Fruit fly (Drosophila melanogaster): ENCODE measurements around the gene CG13310.

Gene CG13310

DNA sequence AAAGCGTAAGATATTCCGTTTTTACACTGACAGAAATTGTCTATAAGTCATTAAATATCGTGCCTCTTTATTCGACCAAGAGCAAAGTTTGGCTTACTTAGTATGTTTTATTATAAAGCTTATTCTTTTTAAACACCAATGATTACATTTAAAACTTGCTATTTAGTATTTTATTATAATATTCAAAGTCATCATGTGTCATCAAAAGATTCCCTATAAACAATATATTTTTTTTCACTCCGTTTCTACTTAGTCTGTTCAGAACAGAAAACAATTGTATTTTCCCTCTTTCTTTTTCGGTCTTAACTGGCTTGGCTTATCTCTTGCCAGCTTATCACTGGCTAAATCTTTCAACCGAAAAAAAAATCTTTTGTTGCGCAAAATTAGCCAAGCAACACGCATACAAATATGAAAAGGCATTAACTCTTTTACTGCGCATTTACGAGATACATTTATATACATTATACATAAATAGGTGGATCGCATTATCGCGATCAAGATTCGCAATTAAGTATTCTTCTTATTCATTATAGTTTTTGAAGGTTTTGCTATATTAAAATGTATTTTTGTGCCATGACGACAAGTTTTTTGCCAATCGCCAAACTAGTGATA is 22.9 kb downstream of the CG13310 start:
- TF ChIP-seq Vsx2 (GFP tag; optimal IDR thresholded peaks at IDR 0.05; ENCODE audit: partially characterized antibody): peak; percentile 64
- no peak for TF ChIP-seq dl (GFP tag; optimal IDR thresholded peaks at IDR 0.05; ENCODE audit: insufficient read depth in 1 of 2, partially characterized antibody in 2 of 2)
- TF ChIP-seq CG9705 (GFP tag; optimal IDR thresholded peaks at IDR 0.05): no peak
- TF ChIP-seq Abd-B (GFP tag; optimal IDR thresholded peaks at IDR 0.05): no peak
- TF ChIP-seq psq (GFP tag; optimal IDR thresholded peaks at IDR 0.05): peak; percentile 24
- TF ChIP-seq ey (GFP tag; optimal IDR thresholded peaks at IDR 0.05): peak; percentile 1
- peak; percentile 31 for TF ChIP-seq brk (GFP tag; optimal IDR thresholded peaks at IDR 0.05)
- peak; percentile 13 for TF ChIP-seq rgr (GFP tag; optimal IDR thresholded peaks at IDR 0.05)
- no peak for TF ChIP-seq Rel (GFP tag; optimal IDR thresholded peaks at IDR 0.05)
- peak; percentile 96 for TF ChIP-seq Rel (tag; optimal IDR thresholded peaks at IDR 0.05)
- TF ChIP-seq Dif (GFP tag; optimal IDR thresholded peaks at IDR 0.05; ENCODE audit: partially characterized antibody): no peak
- no peak for TF ChIP-seq jim (GFP tag; optimal IDR thresholded peaks at IDR 0.05)
- peak; percentile 3 for TF ChIP-seq h (GFP tag; optimal IDR thresholded peaks at IDR 0.05)
- TF ChIP-seq sv (GFP tag; optimal IDR thresholded peaks at IDR 0.05): no peak
- no peak for TF ChIP-seq dmrt93B (GFP tag; optimal IDR thresholded peaks at IDR 0.05)
- peak; percentile 16 for TF ChIP-seq OdsH (GFP tag; optimal IDR thresholded peaks at IDR 0.05)
- no peak for TF ChIP-seq Jra (GFP tag; optimal IDR thresholded peaks at IDR 0.05)
- TF ChIP-seq HLH106 (tag; optimal IDR thresholded peaks at IDR 0.05): peak; percentile 24
- TF ChIP-seq foxo (GFP tag; optimal IDR thresholded peaks at IDR 0.05): peak in 1 of 2 experiments; percentile 4
- TF ChIP-seq sage (GFP tag; optimal IDR thresholded peaks at IDR 0.05): peak; percentile 23
- no peak for TF ChIP-seq woc (GFP tag; optimal IDR thresholded peaks at IDR 0.05)
- no peak for TF ChIP-seq CrebA (GFP tag; optimal IDR thresholded peaks at IDR 0.05; ENCODE audit: borderline replicate concordance)
- TF ChIP-seq Myc (optimal IDR thresholded peaks at IDR 0.05): no peak
- TF ChIP-seq Hr78 (GFP tag; optimal IDR thresholded peaks at IDR 0.05): no peak

DNA sequence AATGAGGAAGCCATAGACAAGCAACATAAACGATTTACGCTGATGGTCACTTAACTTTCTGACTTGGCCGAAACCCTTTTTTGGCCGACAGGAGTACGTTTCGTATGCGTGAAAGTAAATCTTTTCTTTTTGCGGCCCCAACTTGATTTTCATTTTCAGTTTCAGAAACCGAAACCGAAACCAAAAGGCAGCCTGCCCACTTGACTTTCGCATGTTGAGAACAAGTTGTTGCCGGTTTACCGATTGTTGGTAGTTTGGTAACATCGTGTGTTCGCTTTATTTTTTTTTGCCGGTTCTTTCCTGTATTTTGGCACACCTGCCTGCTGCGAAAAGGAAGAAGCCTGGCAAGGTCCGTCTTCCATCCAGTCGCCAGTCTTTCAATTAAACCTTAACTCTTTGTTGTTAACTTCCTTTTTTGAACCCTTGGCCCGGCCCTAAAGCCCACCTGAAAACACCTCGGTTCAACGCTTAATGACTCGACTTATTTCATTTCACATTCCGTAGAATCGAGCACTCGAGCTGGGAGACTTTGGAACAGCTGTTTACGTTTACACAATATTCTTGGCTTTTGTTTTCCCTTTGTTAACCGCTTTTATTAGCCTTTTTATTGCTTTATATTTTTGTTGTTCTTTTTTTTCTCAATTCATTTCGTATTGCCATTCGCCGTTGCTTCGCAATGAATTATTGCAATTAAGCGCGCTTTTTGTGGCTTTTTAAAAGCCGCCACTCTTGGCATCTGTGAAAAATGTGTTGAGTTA is 25.2 kb downstream of the CG13310 start:
- TF ChIP-seq dsf (GFP tag; optimal IDR thresholded peaks at IDR 0.05; ENCODE audit: borderline replicate concordance) (no peak), Abd-B (GFP tag; optimal IDR thresholded peaks at IDR 0.05) (no peak), ey (GFP tag; optimal IDR thresholded peaks at IDR 0.05) (no peak), Hnf4 (GFP tag; optimal IDR thresholded peaks at IDR 0.05) (peak; percentile 10), Sp1 (GFP tag; optimal IDR thresholded peaks at IDR 0.05) (peak; percentile 44), HLH106 (tag; optimal IDR thresholded peaks at IDR 0.05) (no peak), rgr (GFP tag; optimal IDR thresholded peaks at IDR 0.05) (peak; percentile 25), br (GFP tag; optimal IDR thresholded peaks at IDR 0.05) (peak; percentile 10), CrebA (GFP tag; optimal IDR thresholded peaks at IDR 0.05; ENCODE audit: borderline replicate concordance) (peak; percentile 49), fru (GFP tag; optimal IDR thresholded peaks at IDR 0.05) (peak; percentile 40), GATAd (GFP tag; optimal IDR thresholded peaks at IDR 0.05) (no peak), OdsH (GFP tag; optimal IDR thresholded peaks at IDR 0.05) (no peak), Vsx2 (GFP tag; optimal IDR thresholded peaks at IDR 0.05; ENCODE audit: partially characterized antibody) (peak; percentile 5), psq (GFP tag; optimal IDR thresholded peaks at IDR 0.05) (peak; percentile 74), dmrt93B (GFP tag; optimal IDR thresholded peaks at IDR 0.05) (no peak), Rel (GFP tag; optimal IDR thresholded peaks at IDR 0.05) (no peak), Rel (tag; optimal IDR thresholded peaks at IDR 0.05) (peak; percentile 2)

DNA sequence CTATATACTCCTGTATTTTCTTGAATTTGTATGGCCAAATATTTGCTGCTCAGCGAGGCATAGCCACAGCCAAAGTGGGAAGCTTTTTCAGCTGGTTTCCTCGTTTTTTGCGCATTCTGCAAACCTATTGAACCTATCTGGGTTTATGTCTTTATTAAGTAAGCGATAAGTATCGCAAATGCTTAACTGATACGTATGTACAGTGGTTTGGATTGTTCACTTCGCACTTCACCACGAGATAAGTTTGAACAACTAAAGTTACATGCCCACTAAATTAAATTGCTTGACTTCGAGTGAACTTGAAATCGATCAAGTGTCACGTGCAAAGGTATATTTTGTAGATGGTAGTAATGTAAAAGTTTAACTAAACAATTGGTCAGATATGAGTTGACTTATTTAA is 26.6 kb downstream of the CG13310 start:
- TF ChIP-seq CG9705 (GFP tag; optimal IDR thresholded peaks at IDR 0.05) (no peak), dsf (GFP tag; optimal IDR thresholded peaks at IDR 0.05; ENCODE audit: borderline replicate concordance) (no peak), sv (GFP tag; optimal IDR thresholded peaks at IDR 0.05) (no peak), woc (GFP tag; optimal IDR thresholded peaks at IDR 0.05) (no peak), psq (GFP tag; optimal IDR thresholded peaks at IDR 0.05) (no peak), br (GFP tag; optimal IDR thresholded peaks at IDR 0.05) (no peak), jim (GFP tag; optimal IDR thresholded peaks at IDR 0.05) (no peak), foxo (GFP tag; optimal IDR thresholded peaks at IDR 0.05) (no peak), dl (GFP tag; optimal IDR thresholded peaks at IDR 0.05; ENCODE audit: insufficient read depth in 1 of 2, partially characterized antibody in 2 of 2) (no peak), Abd-B (GFP tag; optimal IDR thresholded peaks at IDR 0.05) (no peak), usp (GFP tag; optimal IDR thresholded peaks at IDR 0.05) (no peak), OdsH (GFP tag; optimal IDR thresholded peaks at IDR 0.05) (no peak), Hnf4 (GFP tag; optimal IDR thresholded peaks at IDR 0.05) (no peak), Myc (optimal IDR thresholded peaks at IDR 0.05) (no peak), h (GFP tag; optimal IDR thresholded peaks at IDR 0.05) (no peak)
